Worm (Caenorhabditis elegans) whole organism, early embryonic: ENCODE measurements around the gene ndua-8.

Experiments used
- F13C5.2 ChIP-seq: sonication (generic microtip); optimal IDR thresholded peaks from 2 replicates; lab custom pipeline; 2017; ENCODE audit warnings: mild to moderate bottlenecking, missing genetic modification characterization, inconsistent platforms, missing compliant biosample characterization
- ama-1 ChIP-seq: fragments of 150-350 bp; optimal IDR thresholded peaks from 2 replicates; lab custom pipeline; 2014
- hmbx-1 ChIP-seq: sonication (generic microtip); optimal IDR thresholded peaks from 2 replicates; lab custom pipeline; 2016; ENCODE audit warnings: mild to moderate bottlenecking, missing genetic modification characterization, missing compliant biosample characterization
- hmg-4 ChIP-seq: fragments of 200-800 bp; sonication (Bioruptor generic); optimal IDR thresholded peaks from 2 replicates; lab custom pipeline; 2018; ENCODE audit warnings: mild to moderate bottlenecking, missing genetic modification characterization, missing compliant biosample characterization
- tbx-37 ChIP-seq: fragments of 200-800 bp; sonication (Bioruptor generic); conservative IDR thresholded peaks from 2 replicates; pipeline ENCODE4 v1.3.6; 2022; ENCODE audit warnings: missing genetic modification reagents, missing genetic modification characterization, missing compliant biosample characterization
- tra-4 ChIP-seq: sonication (generic microtip); optimal IDR thresholded peaks from 2 replicates; lab custom pipeline; 2017; ENCODE audit warnings: missing genetic modification characterization, missing compliant biosample characterization

- no peak for TF ChIP-seq tbx-37 (GFP tag; lab: Robert Waterston, UW)
- no peak for TF ChIP-seq hmbx-1 (tag; lab: Kevin White, UChicago)
- TF ChIP-seq hmg-4 = no peak
- TF ChIP-seq ama-1 (lab: Kevin White, UChicago) = no peak
- TF ChIP-seq tra-4 (tag; lab: Kevin White, UChicago) = no peak
- TF ChIP-seq F13C5.2 (tag; lab: Kevin White, UChicago) = no peak
These were observed 1.4 kb downstream of the ndua-8 start, which contains the start of gene cone-1 for ce11 chrIII:2530313-2530712.
